Worm (Caenorhabditis elegans) whole organism, L3 larva: ENCODE results near the gene Y102A11A.2.

Experiments used
- R02D3.7 ChIP-seq: fragments of 150-350 bp; optimal IDR thresholded peaks from 2 replicates; lab custom pipeline; 2014; ENCODE audit warnings: missing biosample characterization, missing genetic modification characterization
- aly-2 ChIP-seq: fragments of 150-350 bp; optimal IDR thresholded peaks from 2 replicates; lab custom pipeline; 2014; ENCODE audit warnings: missing biosample characterization, missing genetic modification characterization
- ama-1 ChIP-seq: fragments of 150-350 bp; optimal IDR thresholded peaks from 2 replicates; lab custom pipeline; 2018
- ceh-16 ChIP-seq: sonication (generic microtip); optimal IDR thresholded peaks from 2 replicates; lab custom pipeline; 2017; ENCODE audit warnings: missing biosample characterization, missing genetic modification characterization
- ceh-28 ChIP-seq: fragments of 150-350 bp; optimal IDR thresholded peaks from 2 replicates; lab custom pipeline; 2014; ENCODE audit warnings: missing biosample characterization, missing genetic modification reagents, missing genetic modification characterization
- ceh-82 ChIP-seq: fragments of 150-350 bp; optimal IDR thresholded peaks from 2 replicates; lab custom pipeline; 2014; ENCODE audit warnings: missing biosample characterization, missing genetic modification characterization
- ceh-9 ChIP-seq: sonication (generic microtip); optimal IDR thresholded peaks from 2 replicates; lab custom pipeline; 2018; ENCODE audit warnings: missing biosample characterization, missing genetic modification characterization
- egl-27 ChIP-seq: sonication (generic microtip); optimal IDR thresholded peaks from 4 replicates; lab custom pipeline; 2017; ENCODE audit warnings: missing biosample characterization, missing genetic modification reagents, missing genetic modification characterization
- egl-5 ChIP-seq: fragments of 150-350 bp; optimal IDR thresholded peaks from 2 replicates; lab custom pipeline; 2017; ENCODE audit warnings: missing biosample characterization, missing genetic modification reagents, missing genetic modification characterization, inconsistent platforms
- elt-1 ChIP-seq: fragments of 150-350 bp; optimal IDR thresholded peaks from 2 replicates; lab custom pipeline; 2014; ENCODE audit warnings: missing biosample characterization, missing genetic modification characterization
- elt-2 ChIP-seq: sonication (generic microtip); optimal IDR thresholded peaks from 2 replicates; lab custom pipeline; 2016; ENCODE audit warnings: missing genetic modification reagents, mild to moderate bottlenecking, missing genetic modification characterization, missing compliant biosample characterization
- eor-1 ChIP-seq, 2 experiments: fragments of 150-350 bp; optimal IDR thresholded peaks; 2 replicates each; lab custom pipeline; 2014 to 2018; ENCODE audit warnings: missing biosample characterization in 2 of 2, missing genetic modification characterization in 2 of 2
- fkh-10 ChIP-seq: sonication (generic microtip); optimal IDR thresholded peaks from 2 replicates; lab custom pipeline; 2017; ENCODE audit warnings: missing biosample characterization, missing genetic modification reagents, missing genetic modification characterization
- fkh-2 ChIP-seq: fragments of 150-350 bp; optimal IDR thresholded peaks from 2 replicates; lab custom pipeline; 2014; ENCODE audit warnings: missing biosample characterization, missing genetic modification reagents, missing genetic modification characterization
- fos-1 ChIP-seq: fragments of 150-350 bp; optimal IDR thresholded peaks from 2 replicates; lab custom pipeline; 2014; ENCODE audit warnings: missing biosample characterization, missing genetic modification characterization
- hmg-11 ChIP-seq: sonication (generic microtip); optimal IDR thresholded peaks from 2 replicates; lab custom pipeline; 2016; ENCODE audit warnings: missing genetic modification characterization, missing compliant biosample characterization
- jun-1 ChIP-seq: fragments of 150-350 bp; optimal IDR thresholded peaks from 2 replicates; lab custom pipeline; 2014; ENCODE audit warnings: missing biosample characterization, missing genetic modification reagents, missing genetic modification characterization
- lin-15B ChIP-seq: fragments of 150-350 bp; optimal IDR thresholded peaks from 2 replicates; lab custom pipeline; 2014; ENCODE audit warnings: missing biosample characterization, missing genetic modification characterization
- lin-39 ChIP-seq: fragments of 150-350 bp; optimal IDR thresholded peaks from 2 replicates; lab custom pipeline; 2018; ENCODE audit warnings: missing biosample characterization, missing genetic modification reagents, missing genetic modification characterization
- lsy-12 ChIP-seq: sonication (generic microtip); optimal IDR thresholded peaks from 2 replicates; lab custom pipeline; 2016; ENCODE audit warnings: mild to moderate bottlenecking, missing genetic modification characterization, missing compliant biosample characterization
- mdl-1 ChIP-seq: fragments of 150-350 bp; optimal IDR thresholded peaks from 2 replicates; lab custom pipeline; 2014; ENCODE audit warnings: missing biosample characterization, missing genetic modification characterization
- mml-1 ChIP-seq: fragments of 150-350 bp; sonication (generic microtip); optimal IDR thresholded peaks from 3 replicates; lab custom pipeline; 2014; ENCODE audit warnings: missing biosample characterization, missing genetic modification characterization
- nfya-1 ChIP-seq: sonication (generic microtip); optimal IDR thresholded peaks from 2 replicates; lab custom pipeline; 2017; ENCODE audit warnings: missing genetic modification characterization, mild to moderate bottlenecking, missing compliant biosample characterization, antibody characterized with exemption, moderate library complexity; ENCODE audit not compliant: insufficient read depth
- nhr-11 ChIP-seq: fragments of 150-350 bp; optimal IDR thresholded peaks from 2 replicates; lab custom pipeline; 2014; ENCODE audit warnings: missing biosample characterization, missing genetic modification characterization
- nhr-12 ChIP-seq: fragments of 150-350 bp; optimal IDR thresholded peaks from 2 replicates; lab custom pipeline; 2014; ENCODE audit warnings: missing biosample characterization, missing genetic modification characterization
- nhr-23 ChIP-seq: fragments of 150-350 bp; optimal IDR thresholded peaks from 2 replicates; lab custom pipeline; 2014; ENCODE audit warnings: missing biosample characterization, missing genetic modification reagents, missing genetic modification characterization
- nhr-237 ChIP-seq: fragments of 150-350 bp; optimal IDR thresholded peaks from 2 replicates; lab custom pipeline; 2014; ENCODE audit warnings: missing biosample characterization, missing genetic modification characterization
- nhr-25 ChIP-seq: sonication (generic microtip); optimal IDR thresholded peaks from 2 replicates; lab custom pipeline; 2017; ENCODE audit warnings: missing biosample characterization, missing genetic modification characterization
- nhr-28 ChIP-seq: fragments of 150-350 bp; optimal IDR thresholded peaks from 2 replicates; lab custom pipeline; 2014; ENCODE audit warnings: missing biosample characterization, missing genetic modification characterization
- nhr-43 ChIP-seq: sonication (generic microtip); optimal IDR thresholded peaks from 2 replicates; lab custom pipeline; 2016; ENCODE audit warnings: mild to moderate bottlenecking, missing genetic modification characterization, missing compliant biosample characterization; ENCODE audit not compliant: poor library complexity, severe bottlenecking
- nhr-67 ChIP-seq: fragments of 150-350 bp; optimal IDR thresholded peaks from 2 replicates; lab custom pipeline; 2014; ENCODE audit warnings: missing biosample characterization, missing genetic modification characterization
- pha-4 ChIP-seq: fragments of 150-350 bp; optimal IDR thresholded peaks from 2 replicates; lab custom pipeline; 2014; ENCODE audit warnings: missing biosample characterization, missing genetic modification reagents, missing genetic modification characterization
- pqm-1 ChIP-seq: fragments of 150-350 bp; optimal IDR thresholded peaks from 2 replicates; lab custom pipeline; 2017; ENCODE audit warnings: missing biosample characterization, missing genetic modification characterization, inconsistent platforms
- sea-2 ChIP-seq: fragments of 150-350 bp; sonication (generic microtip); optimal IDR thresholded peaks from 4 replicates; lab custom pipeline; 2014; ENCODE audit warnings: missing biosample characterization, missing genetic modification reagents, missing genetic modification characterization
- skn-1 ChIP-seq: fragments of 150-350 bp; optimal IDR thresholded peaks from 2 replicates; lab custom pipeline; 2014; ENCODE audit warnings: missing biosample characterization, missing genetic modification characterization
- snpc-4 ChIP-seq: fragments of 150-350 bp; optimal IDR thresholded peaks from 2 replicates; lab custom pipeline; 2014; ENCODE audit warnings: missing biosample characterization, missing genetic modification characterization
- tbx-2 ChIP-seq: sonication (generic microtip); optimal IDR thresholded peaks from 2 replicates; lab custom pipeline; 2016; ENCODE audit warnings: mild to moderate bottlenecking, missing genetic modification characterization, missing compliant biosample characterization
- zag-1 ChIP-seq: fragments of 150-350 bp; optimal IDR thresholded peaks from 2 replicates; lab custom pipeline; 2014; ENCODE audit warnings: missing biosample characterization, missing genetic modification characterization
- ztf-11 ChIP-seq: fragments of 150-350 bp; optimal IDR thresholded peaks from 2 replicates; lab custom pipeline; 2014; ENCODE audit warnings: missing biosample characterization, missing genetic modification characterization
- ztf-4 ChIP-seq: fragments of 150-350 bp; optimal IDR thresholded peaks from 2 replicates; lab custom pipeline; 2014; ENCODE audit warnings: missing biosample characterization, missing genetic modification characterization

Y102A11A.2 gene

ce11 chrX:2064730-2065129, 38.3 kb downstream of the Y102A11A.2 start, which contains the start of gene F49H12.7:
Gene F49H12.7 (plus strand): TSS chrX:2065030.
- TF ChIP-seq ztf-4 (tag; lab: Kevin White, UChicago) (no peak), fos-1 (no peak), pqm-1 (tag; lab: Kevin White, UChicago) (no peak), ceh-82 (tag; lab: Kevin White, UChicago) (no peak), tbx-2 (tag; lab: Kevin White, UChicago) (no peak), egl-5 (tag; lab: Kevin White, UChicago) (no peak), nhr-25 (tag; lab: Kevin White, UChicago) (no peak), mml-1 (tag; lab: Kevin White, UChicago) (no peak), fkh-2 (no peak), ceh-9 (tag; lab: Kevin White, UChicago) (no peak), R02D3.7 (tag; lab: Kevin White, UChicago) (no peak), pha-4 (tag; lab: Kevin White, UChicago) (no peak)
- TF ChIP-seq, all 47 proteins: peak for 0

- TF ChIP-seq ztf-11 (tag; lab: Kevin White, UChicago) = no peak
- peak; percentile 66 for TF ChIP-seq pha-4 (tag; lab: Kevin White, UChicago)
- no peak for TF ChIP-seq nhr-43 (tag; lab: Kevin White, UChicago)
- TF ChIP-seq egl-5 (tag; lab: Kevin White, UChicago) = no peak
- TF ChIP-seq mdl-1 (tag; lab: Kevin White, UChicago) = no peak
- TF ChIP-seq ceh-16 (tag; lab: Kevin White, UChicago) = no peak
- TF ChIP-seq elt-2 (tag; lab: Kevin White, UChicago) = peak; percentile 80
- TF ChIP-seq pqm-1 (tag; lab: Kevin White, UChicago) = peak; percentile 90
- no peak for TF ChIP-seq ama-1 (lab: Kevin White, UChicago)
- TF ChIP-seq jun-1 = peak; percentile 58
- TF ChIP-seq ceh-82 (tag; lab: Kevin White, UChicago) = no peak
Measured at ce11 chrX:2068294-2068693, 41.9 kb downstream of the Y102A11A.2 start.

ce11 chrX:2070418-2070996, 44.1 kb downstream of the Y102A11A.2 start, which contains the start of gene acl-4:
Gene acl-4 (minus strand): TSS chrX:2070444.
- TF ChIP-seq jun-1 (peak; percentile 16), nhr-67 (no peak), elt-2 (tag; lab: Kevin White, UChicago) (peak; percentile 9)

ce11 chrX:2071392-2072001, 45.1 kb downstream of the Y102A11A.2 start:
- TF ChIP-seq zag-1 (tag; lab: Kevin White, UChicago) (no peak), sea-2 (no peak), nhr-43 (tag; lab: Kevin White, UChicago) (peak; percentile 24), R02D3.7 (tag; lab: Kevin White, UChicago) (no peak), nhr-28 (no peak), nhr-23 (peak; percentile 71), snpc-4 (peak; percentile 10), ceh-82 (tag; lab: Kevin White, UChicago) (no peak), nhr-11 (tag; lab: Kevin White, UChicago) (no peak), aly-2 (no peak), egl-27 (tag; lab: Kevin White, UChicago) (no peak), pqm-1 (tag; lab: Kevin White, UChicago) (peak; percentile 4), elt-2 (tag; lab: Kevin White, UChicago) (peak; percentile 68), nhr-25 (tag; lab: Kevin White, UChicago) (peak; percentile 88), ceh-9 (tag; lab: Kevin White, UChicago) (no peak), pha-4 (tag; lab: Kevin White, UChicago) (peak; percentile 69), jun-1 (peak; percentile 39), skn-1 (tag; lab: Kevin White, UChicago) (peak; percentile 41), nhr-12 (no peak), fos-1 (no peak), ztf-11 (tag; lab: Kevin White, UChicago) (no peak), egl-5 (tag; lab: Kevin White, UChicago) (no peak), tbx-2 (tag; lab: Kevin White, UChicago) (peak; percentile 26), nhr-237 (tag; lab: Kevin White, UChicago) (no peak), hmg-11 (tag; lab: Kevin White, UChicago) (peak; percentile 81), mdl-1 (tag; lab: Kevin White, UChicago) (peak; percentile 55), fkh-10 (GFP tag; lab: Kevin White, UChicago) (no peak), ceh-28 (tag; lab: Kevin White, UChicago) (no peak), lin-15B (peak; percentile 26), lsy-12 (tag; lab: Kevin White, UChicago) (peak; percentile 66), nfya-1 (tag; lab: Kevin White, UChicago) (peak; percentile 72), lin-39 (tag; lab: Kevin White, UChicago) (peak; percentile 77), ztf-4 (tag; lab: Kevin White, UChicago) (no peak), ceh-16 (tag; lab: Kevin White, UChicago) (no peak), elt-1 (tag; lab: Kevin White, UChicago) (peak; percentile 38), eor-1 (tag; optimal IDR thresholded peaks at IDR 0.05; lab: Kevin White, UChicago) (no peak)
- TF ChIP-seq, all 47 proteins: peak for 17
